Fruit fly (Drosophila melanogaster) Kc167 (cell line): ENCODE measurements around the gene CG11122.

ENCODE experiments used
- Myc ChIP-seq: fragments of >200 bp; optimal IDR thresholded peaks from 2 replicates; lab custom pipeline; 2017; ENCODE audit warnings: missing external identifiers
- Sin3A ChIP-seq: fragments of >200 bp; optimal IDR thresholded peaks from 2 replicates; lab custom pipeline; 2018; ENCODE audit warnings: missing external identifiers
- h ChIP-seq: fragments of >200 bp; optimal IDR thresholded peaks from 3 replicates; lab custom pipeline; 2018; ENCODE audit warnings: missing external identifiers
- insv ChIP-seq: fragments of >200 bp; optimal IDR thresholded peaks from 3 replicates; lab custom pipeline; 2018; ENCODE audit warnings: missing external identifiers
- psq ChIP-seq: fragments of >200 bp; optimal IDR thresholded peaks from 2 replicates; lab custom pipeline; 2017; ENCODE audit warnings: missing external identifiers
- ttk ChIP-seq: sonication (Bioruptor generic); optimal IDR thresholded peaks from 2 replicates; lab custom pipeline; 2017; ENCODE audit warnings: missing external identifiers

The CG11122 gene

DNA sequence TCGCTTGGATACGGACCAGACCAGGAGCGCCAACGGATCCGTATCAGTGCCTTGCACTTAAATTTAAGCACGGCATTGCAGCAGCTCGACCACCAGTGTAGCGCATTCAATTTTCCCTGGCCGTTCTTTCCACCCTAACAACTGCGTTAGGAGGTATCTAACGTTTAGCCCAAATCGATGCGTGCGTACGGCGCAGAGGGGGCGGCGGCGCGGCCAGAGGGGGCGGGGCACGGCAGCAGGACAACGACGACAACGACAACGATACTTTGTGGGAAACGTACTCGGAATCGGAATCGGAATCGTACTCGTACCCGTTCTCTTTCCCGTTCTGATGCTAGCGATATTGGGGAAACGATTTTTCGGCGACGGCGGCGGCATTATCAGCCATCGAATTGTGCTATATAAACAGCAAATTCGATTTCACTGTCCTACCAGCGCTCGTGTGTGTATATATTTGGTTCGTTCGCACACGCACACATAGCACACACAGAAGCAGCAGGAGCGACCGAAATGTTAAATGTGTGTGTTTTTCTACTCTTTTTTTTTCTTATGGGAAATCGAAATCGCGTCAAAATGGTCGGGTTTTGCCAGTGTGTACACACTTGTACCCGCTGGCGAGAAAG lies at the start of gene CG11122:
TSS of gene CG11122 (minus strand) at position 601 of the 623 bp plus-strand sequence.
- no peak for TF ChIP-seq h (lab: Kevin White, UChicago)
- no peak for TF ChIP-seq Sin3A (lab: Kevin White, UChicago)
- no peak for TF ChIP-seq Myc (lab: Kevin White, UChicago)
- no peak for TF ChIP-seq insv (lab: Kevin White, UChicago)

dm6 chrX:11170578-11170977 lies 46.1 kb upstream of the CG11122 start, which contains the start of gene CG1394:
Gene CG1394 (minus strand): TSS chrX:11170678.
- TF ChIP-seq h (lab: Kevin White, UChicago): no peak
- no peak for TF ChIP-seq Sin3A (lab: Kevin White, UChicago)
- no peak for TF ChIP-seq insv (lab: Kevin White, UChicago)
- TF ChIP-seq psq (lab: Kevin White, UChicago): no peak
- TF ChIP-seq ttk: no peak
- no peak for TF ChIP-seq Myc (lab: Kevin White, UChicago)

- TF ChIP-seq insv (lab: Kevin White, UChicago): no peak
- no peak for TF ChIP-seq ttk
- TF ChIP-seq Myc (lab: Kevin White, UChicago): no peak
- TF ChIP-seq Sin3A (lab: Kevin White, UChicago): no peak
- no peak for TF ChIP-seq psq (lab: Kevin White, UChicago)
- TF ChIP-seq h (lab: Kevin White, UChicago): no peak
These were observed 44.4 kb upstream of the CG11122 start, which contains the start of gene Antdh for dm6 chrX:11168958-11169357. Gene Antdh (minus strand): TSS chrX:11169058.

DNA sequence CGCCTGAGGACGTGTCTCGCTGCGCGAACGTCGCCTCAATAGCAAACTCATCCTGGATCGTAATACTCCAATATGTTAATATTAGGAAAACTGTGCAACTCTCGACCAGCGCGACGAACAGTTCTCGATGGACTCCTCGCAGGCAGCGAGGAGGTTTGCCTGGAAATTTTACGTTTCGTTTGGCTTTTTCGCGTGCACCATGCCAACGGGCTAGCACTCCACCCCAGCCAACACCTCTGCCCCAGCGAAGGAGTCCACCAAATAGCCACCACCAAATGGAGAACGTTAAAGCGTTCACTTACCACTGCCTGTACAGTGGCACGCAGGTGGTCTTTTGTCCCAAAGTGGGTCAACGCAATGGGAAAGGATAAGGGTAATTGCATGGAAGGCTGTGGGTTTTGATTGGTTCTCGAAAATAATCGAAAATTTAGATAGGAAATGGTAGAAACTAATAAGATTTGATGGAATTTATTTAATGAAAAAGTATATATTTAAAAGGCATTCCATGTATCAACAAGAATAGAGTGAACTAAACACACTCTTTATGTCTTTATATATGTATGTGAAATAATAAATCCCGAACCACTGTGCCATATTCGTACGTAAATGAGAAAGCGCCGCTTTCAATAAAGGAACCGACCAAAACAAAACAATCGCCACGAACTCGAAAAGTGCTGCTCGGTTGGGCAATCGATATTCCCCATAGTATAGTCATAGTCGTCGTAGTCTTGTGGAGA lies 35.4 kb upstream of the CG11122 start, which contains the start of gene CG32668:
TSS of gene CG32668 (minus strand) at position 51 of the 737 bp plus-strand sequence.
- TF ChIP-seq psq (lab: Kevin White, UChicago): no peak
- no peak for TF ChIP-seq ttk
- no peak for TF ChIP-seq insv (lab: Kevin White, UChicago)
- TF ChIP-seq h (lab: Kevin White, UChicago): no peak
- no peak for TF ChIP-seq Sin3A (lab: Kevin White, UChicago)
- no peak for TF ChIP-seq Myc (lab: Kevin White, UChicago)

DNA sequence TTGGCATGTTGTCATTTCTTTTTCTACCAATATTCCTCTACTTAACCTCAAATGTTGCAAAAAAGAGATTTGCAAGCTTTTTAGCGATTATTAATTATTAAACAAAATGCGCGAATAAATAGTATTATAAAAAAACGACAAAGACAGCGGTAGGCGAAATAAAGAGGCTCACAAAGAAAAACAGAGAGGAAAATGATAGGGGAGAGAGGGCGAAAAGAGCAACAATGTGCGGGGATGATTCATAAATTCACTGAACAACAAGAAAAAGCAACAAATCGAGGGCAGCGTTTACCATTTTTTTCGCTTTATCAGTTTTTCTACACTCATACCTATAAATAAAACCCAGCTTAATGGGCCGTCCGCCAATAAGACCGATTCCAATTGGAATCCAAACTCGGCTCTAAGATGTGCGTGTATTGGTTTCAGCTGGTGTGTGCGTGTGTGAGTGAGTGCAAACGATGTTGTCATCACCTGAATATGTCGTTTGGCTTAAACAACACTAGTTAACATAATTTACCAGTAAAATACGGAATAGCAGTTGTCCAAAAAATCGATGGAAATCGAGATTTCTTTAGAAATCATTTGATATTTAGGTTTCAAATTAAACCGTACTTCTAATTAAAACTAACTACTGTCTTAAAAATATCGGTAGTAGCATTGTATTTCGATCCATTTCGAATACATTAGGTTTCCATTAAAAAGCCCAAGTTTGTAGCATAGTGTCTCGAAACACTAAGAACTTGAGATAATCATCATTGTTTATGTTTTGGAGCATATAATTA lies 31.5 kb upstream of the CG11122 start:
- TF ChIP-seq Myc (lab: Kevin White, UChicago): no peak

DNA sequence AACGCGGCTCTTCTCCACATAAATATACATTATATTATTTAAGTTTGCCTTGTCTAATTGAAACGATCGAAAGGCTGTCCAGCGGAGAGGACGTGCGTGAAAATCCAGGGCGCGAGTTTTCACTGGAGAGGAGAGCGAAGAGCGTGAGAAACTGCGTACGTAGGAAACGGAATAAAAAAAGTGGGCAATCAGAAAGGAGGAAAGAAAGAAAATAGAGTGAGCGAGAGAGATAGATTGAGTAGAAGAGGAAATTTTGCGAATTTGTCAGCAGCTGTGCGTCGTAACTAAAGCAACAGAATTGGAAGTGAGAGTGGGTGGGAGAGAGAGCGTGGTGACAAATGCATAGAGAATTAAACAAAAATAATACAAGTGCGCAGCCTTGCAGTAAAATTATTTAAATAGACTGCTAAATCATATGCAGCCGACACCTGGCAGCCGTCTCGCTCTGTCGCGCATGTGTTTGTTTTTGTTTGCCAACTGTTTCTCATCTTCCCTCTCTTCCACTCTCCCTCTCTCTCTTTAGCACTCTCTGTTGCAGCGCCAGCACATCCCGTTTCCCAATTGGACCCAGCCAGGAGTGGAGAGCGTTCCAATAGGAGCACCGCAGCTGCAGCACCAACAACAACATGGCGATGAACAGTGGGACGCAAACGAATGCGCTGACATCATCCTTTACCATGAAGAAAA lies 30.1 kb upstream of the CG11122 start:
- TF ChIP-seq psq (lab: Kevin White, UChicago) (no peak), Myc (lab: Kevin White, UChicago) (no peak), h (lab: Kevin White, UChicago) (no peak), ttk (no peak), Sin3A (lab: Kevin White, UChicago) (no peak), insv (lab: Kevin White, UChicago) (no peak)

DNA sequence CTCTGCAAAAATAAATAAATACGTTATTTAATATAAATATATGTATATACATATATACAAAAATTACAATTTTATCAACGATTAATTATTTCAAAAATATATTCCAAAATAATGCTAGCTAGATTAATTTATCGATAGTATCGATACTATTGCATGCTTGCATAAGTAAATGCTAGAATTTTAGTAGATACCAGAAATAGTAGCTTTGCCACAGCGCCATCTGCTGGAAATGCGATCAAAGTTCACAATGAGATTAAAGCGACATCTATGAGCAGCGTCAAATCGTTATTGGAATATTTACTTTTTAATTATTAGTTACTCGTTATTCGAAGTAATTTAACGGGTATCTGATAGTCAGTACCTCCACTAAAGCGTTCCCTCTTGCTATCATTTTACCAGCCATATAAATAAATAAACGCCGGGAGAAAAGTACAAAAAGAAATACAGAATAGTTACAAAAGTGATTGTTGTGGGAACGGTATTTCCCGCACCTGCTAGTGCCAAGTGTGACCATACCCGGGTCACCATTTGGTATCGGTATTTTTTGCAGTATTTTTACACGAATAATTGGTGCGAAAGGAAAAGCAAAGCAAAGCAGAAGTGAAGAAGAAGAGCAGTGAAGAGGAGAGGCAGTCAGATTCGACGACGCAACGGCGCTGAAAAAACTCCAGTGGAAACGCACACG lies 29.4 kb upstream of the CG11122 start, which contains the start of the genes rtv and Dlic:
TSS of gene rtv (minus strand) at position 165 of the 685 bp plus-strand sequence.
TSS of gene Dlic (plus strand) at position 596 of the 685 bp plus-strand sequence.
- no peak for TF ChIP-seq insv (lab: Kevin White, UChicago)
- TF ChIP-seq ttk: no peak
- TF ChIP-seq psq (lab: Kevin White, UChicago): peak; percentile 96
- TF ChIP-seq Sin3A (lab: Kevin White, UChicago): no peak
- no peak for TF ChIP-seq h (lab: Kevin White, UChicago)
- no peak for TF ChIP-seq Myc (lab: Kevin White, UChicago)

DNA sequence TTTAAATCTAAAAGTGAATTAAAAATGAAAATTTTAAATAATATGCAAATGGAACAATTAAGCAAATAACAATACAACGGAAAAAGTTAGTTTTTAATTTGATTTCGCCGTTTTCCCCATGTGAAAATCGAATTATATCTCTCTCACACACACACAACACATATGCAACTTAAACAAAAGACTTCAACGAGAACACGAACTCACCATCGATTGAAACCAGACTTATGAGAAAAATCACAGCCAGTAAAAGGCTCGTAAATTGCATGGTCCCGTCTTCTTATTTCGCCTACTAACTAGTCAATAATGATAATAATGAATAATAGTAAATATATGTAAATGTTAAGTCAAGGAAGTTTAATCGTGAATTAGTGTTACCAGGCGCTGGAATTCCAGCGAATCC lies 28.9 kb upstream of the CG11122 start:
- TF ChIP-seq h (lab: Kevin White, UChicago): no peak
- no peak for TF ChIP-seq Sin3A (lab: Kevin White, UChicago)
- TF ChIP-seq ttk: no peak
- no peak for TF ChIP-seq insv (lab: Kevin White, UChicago)
- TF ChIP-seq Myc (lab: Kevin White, UChicago): no peak
- TF ChIP-seq psq (lab: Kevin White, UChicago): no peak

DNA sequence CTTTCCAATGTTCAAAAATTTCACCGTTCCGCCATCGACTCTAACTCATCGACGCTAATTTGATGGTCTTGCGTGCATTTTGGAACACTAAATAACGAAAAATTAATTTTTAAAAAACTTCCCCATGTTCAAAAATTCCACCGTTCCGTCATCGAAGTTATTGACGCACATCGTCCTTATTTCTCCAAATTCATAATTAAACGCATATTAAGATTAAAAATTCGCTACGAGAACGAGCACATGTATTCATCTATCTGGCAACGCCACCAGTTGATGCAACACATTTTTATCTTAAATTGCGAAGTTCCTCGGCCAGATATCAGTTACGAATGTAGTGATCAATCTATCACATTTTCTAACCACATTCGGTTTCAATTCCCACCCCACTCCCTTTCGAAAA lies 24.7 kb upstream of the CG11122 start, which contains the start of gene Lint-1:
TSS of gene Lint-1 (plus strand) at position 123 of the 400 bp plus-strand sequence.
- no peak for TF ChIP-seq psq (lab: Kevin White, UChicago)
- TF ChIP-seq Myc (lab: Kevin White, UChicago): no peak
- no peak for TF ChIP-seq Sin3A (lab: Kevin White, UChicago)
- TF ChIP-seq h (lab: Kevin White, UChicago): no peak
- TF ChIP-seq ttk: no peak
- no peak for TF ChIP-seq insv (lab: Kevin White, UChicago)

dm6 chrX:11148272-11148835 lies 23.8 kb upstream of the CG11122 start, which contains the start of gene Ran:
Gene Ran (minus strand): TSS chrX:11148716.
- TF ChIP-seq Sin3A (lab: Kevin White, UChicago): no peak
- TF ChIP-seq h (lab: Kevin White, UChicago): no peak
- no peak for TF ChIP-seq psq (lab: Kevin White, UChicago)
- TF ChIP-seq ttk: no peak
- no peak for TF ChIP-seq Myc (lab: Kevin White, UChicago)
- no peak for TF ChIP-seq insv (lab: Kevin White, UChicago)
